Worm (Caenorhabditis elegans) whole organism, L2 larva: Measurements from ENCODE around the gene fip-3.

Experiments used
- crh-2 ChIP-seq: sonication (generic microtip); optimal IDR thresholded peaks from 2 replicates; lab custom pipeline; 2017; ENCODE audit warnings: missing biosample characterization, missing genetic modification characterization
- nhr-10 ChIP-seq: sonication (generic microtip); optimal IDR thresholded peaks from 2 replicates; lab custom pipeline; 2017; ENCODE audit warnings: missing biosample characterization, missing genetic modification characterization
- nhr-129 ChIP-seq: fragments of 150-350 bp; optimal IDR thresholded peaks from 2 replicates; lab custom pipeline; 2014; ENCODE audit warnings: missing biosample characterization, missing genetic modification characterization
- nhr-237 ChIP-seq: fragments of 150-350 bp; optimal IDR thresholded peaks from 2 replicates; lab custom pipeline; 2014; ENCODE audit warnings: missing biosample characterization, missing genetic modification characterization
- peb-1 ChIP-seq: fragments of 150-350 bp; optimal IDR thresholded peaks from 2 replicates; lab custom pipeline; 2014; ENCODE audit warnings: missing biosample characterization, missing genetic modification characterization
- skn-1 ChIP-seq: sonication (generic microtip); optimal IDR thresholded peaks from 2 replicates; lab custom pipeline; 2017; ENCODE audit warnings: missing biosample characterization, missing genetic modification characterization
- unc-62 ChIP-seq: fragments of 150-350 bp; optimal IDR thresholded peaks from 2 replicates; lab custom pipeline; 2014; ENCODE audit warnings: missing biosample characterization, missing genetic modification reagents, missing genetic modification characterization
- ztf-1 ChIP-seq: fragments of 200-800 bp; sonication (Bioruptor generic); conservative IDR thresholded peaks from 2 replicates; pipeline ENCODE4 v1.3.6; 2022; ENCODE audit warnings: missing genetic modification characterization, missing compliant biosample characterization

- TF ChIP-seq crh-2 (tag; lab: Kevin White, UChicago) = no peak
- no peak for TF ChIP-seq skn-1 (tag; lab: Kevin White, UChicago)
- no peak for TF ChIP-seq nhr-10
- no peak for TF ChIP-seq unc-62 (GFP tag; lab: Kevin White, UChicago)
- TF ChIP-seq peb-1 (tag; lab: Kevin White, UChicago) = no peak
- no peak for TF ChIP-seq nhr-237 (tag; lab: Kevin White, UChicago)
- no peak for TF ChIP-seq nhr-129 (tag; lab: Kevin White, UChicago)
- no peak for TF ChIP-seq ztf-1 (GFP tag; lab: Robert Waterston, UW)
Observed at ce11 chrIII:8545515-8545914, 43.8 kb downstream of the fip-3 start, which contains the start of gene ZC21.6.
